Fruit fly (Drosophila melanogaster): ENCODE results near the gene CG7299.
A peak's percentile ranks its signal among the peaks of the same experiment; 100 is the strongest.

The CG7299 gene

dm6 chr2L:10732343-10732808 is 48.2 kb upstream of the CG7299 start, which contains the start of the genes EMC3 and Dpy-30L1 (continued):
- TF ChIP-seq CG11560 (tag; IDR thresholded peaks at IDR 0.05) (peak; percentile 73), jumu (GFP tag; optimal IDR thresholded peaks at IDR 0.05) (peak; percentile 27), CG33213 (GFP tag; optimal IDR thresholded peaks at IDR 0.05) (peak; percentile 54), CHES-1-like (GFP tag; optimal IDR thresholded peaks at IDR 0.05) (peak; percentile 33), CG8924 (tag; optimal IDR thresholded peaks at IDR 0.05) (no peak), hbn (GFP tag; IDR thresholded peaks at IDR 0.05; ENCODE audit: partially characterized antibody) (peak; percentile 84), Vsx1 (GFP tag; optimal IDR thresholded peaks at IDR 0.05) (no peak), sug (tag; optimal IDR thresholded peaks at IDR 0.05) (no peak), usp (GFP tag; optimal IDR thresholded peaks at IDR 0.05) (no peak), pho (GFP tag; optimal IDR thresholded peaks at IDR 0.05) (peak; percentile 48), tio (GFP tag; optimal IDR thresholded peaks at IDR 0.05) (no peak), CG14050 (GFP tag; IDR thresholded peaks at IDR 0.05) (no peak), ssp (GFP tag; IDR thresholded peaks at IDR 0.05) (peak; percentile 19; the same call in 1 of the 2 replicates), CG31224 (GFP tag; IDR thresholded peaks at IDR 0.05) (0 out of 2 replicates have a peak, but pooled peaks have one; percentile 35), ato (GFP tag; IDR thresholded peaks at IDR 0.05; ENCODE audit: partially characterized antibody) (peak; percentile 56; the same call in 1 of the 2 replicates), bab2 (GFP tag; optimal IDR thresholded peaks at IDR 0.05) (peak; percentile 40), vvl (GFP tag; IDR thresholded peaks at IDR 0.05) (peak; percentile 58; the same call in 1 of the 2 replicates), dan (GFP tag; IDR thresholded peaks at IDR 0.05) (no peak), zf30C (GFP tag; optimal IDR thresholded peaks at IDR 0.05) (no peak), crp (GFP tag; optimal IDR thresholded peaks at IDR 0.05) (peak in 1 of 2 experiments; percentile 30), grau (tag; optimal IDR thresholded peaks at IDR 0.05) (peak; percentile 66), E2f2 (GFP tag; IDR thresholded peaks at IDR 0.05) (peak; percentile 54; the same call in 1 of the 2 replicates), CG2199 (GFP tag; IDR thresholded peaks at IDR 0.05) (no peak), btn (GFP tag; optimal IDR thresholded peaks at IDR 0.05) (no peak), CG13624 (GFP tag; optimal IDR thresholded peaks at IDR 0.05) (peak; percentile 68), danr (GFP tag; IDR thresholded peaks at IDR 0.05) (no peak), CG15479 (GFP tag; optimal IDR thresholded peaks at IDR 0.05) (no peak), fru (optimal IDR thresholded peaks at IDR 0.05) (no peak), CG12104 (GFP tag; optimal IDR thresholded peaks at IDR 0.05) (no peak), CkIIα-i1 (GFP tag; IDR thresholded peaks at IDR 0.05) (no peak), CG11085 (GFP tag; IDR thresholded peaks at IDR 0.05) (no peak), CG13894 (tag; optimal IDR thresholded peaks at IDR 0.05) (no peak), CG30020 (tag; optimal IDR thresholded peaks at IDR 0.05) (peak; percentile 78), esg (GFP tag; conservative IDR thresholded peaks at IDR 0.05) (0 out of 2 replicates have a peak, but pooled peaks have one; percentile 19), Sox100B (GFP tag; optimal IDR thresholded peaks at IDR 0.05) (no peak), ind (GFP tag; optimal IDR thresholded peaks at IDR 0.05) (peak; percentile 49), CG6689 (GFP tag; IDR thresholded peaks at IDR 0.05) (peak; percentile 65), CG17359 (tag; optimal IDR thresholded peaks at IDR 0.05) (peak; percentile 59), CG2875 (GFP tag; optimal IDR thresholded peaks at IDR 0.05) (no peak), CG9727 (GFP tag; optimal IDR thresholded peaks at IDR 0.05) (peak; percentile 52), Mes4 (GFP tag; optimal IDR thresholded peaks at IDR 0.05) (no peak), p53 (GFP tag; optimal IDR thresholded peaks at IDR 0.05) (no peak), Sox102F (GFP tag; optimal IDR thresholded peaks at IDR 0.05) (no peak), CG11093 (GFP tag; IDR thresholded peaks at IDR 0.05) (no peak), Nf-YA (GFP tag; IDR thresholded peaks at IDR 0.05) (no peak), Deaf1 (tag; optimal IDR thresholded peaks at IDR 0.05) (no peak), wek (GFP tag; optimal IDR thresholded peaks at IDR 0.05) (peak; percentile 98), B-H2 (GFP tag; optimal IDR thresholded peaks at IDR 0.05) (peak; percentile 23), ase (GFP tag; IDR thresholded peaks at IDR 0.05) (peak; percentile 23; the same call in 1 of the 3 replicates), chinmo (GFP tag; IDR thresholded peaks at IDR 0.05; ENCODE audit: partially characterized antibody) (peak; percentile 76; the same call in 1 of the 4 replicates), CG14667 (GFP tag; IDR thresholded peaks at IDR 0.05) (0 out of 2 replicates have a peak, but pooled peaks have one; percentile 29)

Data from whole organism, embryonic.